Worm (Caenorhabditis elegans): ENCODE data around the gene idpp-12.

Gene idpp-12

DNA sequence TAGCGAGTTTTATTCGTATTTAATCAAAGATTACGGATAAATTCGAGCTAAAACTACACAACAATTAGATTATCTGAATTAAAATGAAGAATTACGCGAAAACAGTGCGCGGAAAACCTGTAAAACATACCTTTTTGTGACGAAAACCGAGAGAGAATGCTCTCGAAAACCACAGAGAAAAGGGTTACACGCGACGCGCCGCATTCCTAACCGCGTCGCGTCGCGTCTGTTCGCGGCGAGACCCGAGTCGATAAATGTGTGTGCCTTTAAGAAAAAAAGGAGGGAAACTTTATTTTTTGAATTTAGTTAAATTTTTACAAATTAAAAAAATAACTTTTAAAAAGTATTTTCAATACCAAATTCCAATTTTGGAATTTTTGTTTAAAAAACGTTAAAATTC lies 34.9 kb downstream of the idpp-12 start, which contains the start of gene hrpa-1 (continued):
- TF ChIP-seq nhr-90 (tag; optimal IDR thresholded peaks at IDR 0.05; ENCODE audit: poor library complexity) (peak; percentile 80), unc-62 (GFP tag; optimal IDR thresholded peaks at IDR 0.05) (no peak), nhr-12 (tag; optimal IDR thresholded peaks at IDR 0.05) (no peak), ceh-90 (tag; optimal IDR thresholded peaks at IDR 0.05) (peak; percentile 34), fkh-8 (tag; optimal IDR thresholded peaks at IDR 0.05) (peak; percentile 87), lin-13 (GFP tag; optimal IDR thresholded peaks at IDR 0.05) (peak; percentile 85), C34B4.2 (tag; optimal IDR thresholded peaks at IDR 0.05) (no peak), nhr-85 (tag) (peak; percentile 87), ceh-8 (GFP tag; optimal IDR thresholded peaks at IDR 0.05) (peak; percentile 20), nhr-11 (tag; optimal IDR thresholded peaks at IDR 0.05) (peak; percentile 23), mdl-1 (tag; optimal IDR thresholded peaks at IDR 0.05) (peak in 1 of 2 experiments; percentile 75), ztf-4 (tag; optimal IDR thresholded peaks at IDR 0.05) (peak; percentile 26), sox-4 (tag; optimal IDR thresholded peaks at IDR 0.05) (peak; percentile 59), aly-2 (tag; optimal IDR thresholded peaks at IDR 0.05) (no peak), lin-39 (tag; optimal IDR thresholded peaks at IDR 0.05) (peak; percentile 89), elt-2 (tag; optimal IDR thresholded peaks at IDR 0.05) (peak; percentile 8), blmp-1 (tag; optimal IDR thresholded peaks at IDR 0.05) (peak; percentile 84), skn-1 (tag; optimal IDR thresholded peaks at IDR 0.05) (peak; percentile 94), snu-23 (GFP tag; optimal IDR thresholded peaks at IDR 0.05) (peak; percentile 89), nhr-71 (tag; optimal IDR thresholded peaks at IDR 0.05) (peak; percentile 93), C16A3.4 (tag; optimal IDR thresholded peaks at IDR 0.05) (peak; percentile 88), nhr-76 (tag; optimal IDR thresholded peaks at IDR 0.05) (no peak), xbp-1 (tag; optimal IDR thresholded peaks at IDR 0.05) (peak; percentile 88), pax-3 (tag; optimal IDR thresholded peaks at IDR 0.05) (peak; percentile 33), lin-15B (tag; optimal IDR thresholded peaks at IDR 0.05) (peak; percentile 82), nhr-77 (tag; optimal IDR thresholded peaks at IDR 0.05) (peak; percentile 73), lin-14 (GFP tag; optimal IDR thresholded peaks at IDR 0.05) (peak; percentile 87), zip-4 (GFP tag; optimal IDR thresholded peaks at IDR 0.05) (peak; percentile 12), ztf-11 (tag; optimal IDR thresholded peaks at IDR 0.05) (peak in 1 of 2 experiments; percentile 69)

DNA sequence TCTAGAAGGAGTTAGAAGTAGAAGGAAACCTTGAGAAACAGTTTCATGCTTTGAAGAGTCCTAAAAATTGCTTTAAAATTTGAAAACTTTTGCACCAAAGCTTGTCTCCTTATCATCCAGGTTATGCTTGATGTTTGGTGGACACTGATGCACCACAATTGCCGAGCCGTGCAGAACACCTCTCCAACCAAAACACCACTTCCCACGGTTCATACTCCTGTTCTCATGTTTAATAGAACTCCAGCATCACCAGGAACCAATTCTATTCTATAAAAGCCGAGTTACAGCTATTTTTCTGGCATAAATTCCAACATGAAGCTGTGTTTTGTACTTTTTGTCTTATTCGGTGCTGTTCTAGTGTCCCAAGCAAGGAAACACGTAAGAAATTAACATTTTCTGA lies 37.4 kb downstream of the idpp-12 start, which contains the start of gene F42A6.2:
F42A6.2 (plus strand) TSS at position 301 of the 400 bp plus-strand sequence.
- TF ChIP-seq lin-14 (GFP tag; optimal IDR thresholded peaks at IDR 0.05) (no peak), hlh-17 (GFP tag; optimal IDR thresholded peaks at IDR 0.05; ENCODE audit: borderline replicate concordance) (no peak), unc-130 (tag; optimal IDR thresholded peaks at IDR 0.05) (no peak), nhr-90 (tag; optimal IDR thresholded peaks at IDR 0.05; ENCODE audit: poor library complexity) (no peak), ces-1 (GFP tag; optimal IDR thresholded peaks at IDR 0.05) (no peak), fkh-4 (tag; optimal IDR thresholded peaks at IDR 0.05; ENCODE audit: borderline replicate concordance) (no peak), nhr-76 (tag; optimal IDR thresholded peaks at IDR 0.05) (no peak), F16B12.6 (tag; optimal IDR thresholded peaks at IDR 0.05) (no peak), unc-30 (tag; optimal IDR thresholded peaks at IDR 0.05) (no peak), nhr-47 (tag; optimal IDR thresholded peaks at IDR 0.05) (no peak), ceh-90 (tag; optimal IDR thresholded peaks at IDR 0.05) (no peak), egl-27 (tag; optimal IDR thresholded peaks at IDR 0.05) (no peak), ama-1 (optimal IDR thresholded peaks at IDR 0.05) (no peak), isw-1 (GFP tag; IDR thresholded peaks at IDR 0.05) (no peak), mab-9 (GFP tag; IDR thresholded peaks at IDR 0.05) (no peak), aha-1 (tag; optimal IDR thresholded peaks at IDR 0.05) (no peak), hlh-4 (tag; optimal IDR thresholded peaks at IDR 0.05) (no peak), C16A3.4 (tag; optimal IDR thresholded peaks at IDR 0.05) (no peak)

Measured in whole organism, L1 larva.